Worm (Caenorhabditis elegans) whole organism, L1 larva: ENCODE results near the gene oac-54.
A peak's percentile ranks its signal among the peaks of the same experiment; 100 is the strongest.

Source experiments
- C16A3.4 ChIP-seq: fragments of 150-350 bp; optimal IDR thresholded peaks from 2 replicates; lab custom pipeline; 2014; ENCODE audit warnings: missing biosample characterization, missing genetic modification characterization
- C34B4.2 ChIP-seq: sonication (generic microtip); optimal IDR thresholded peaks from 2 replicates; lab custom pipeline; 2017; ENCODE audit warnings: mild to moderate bottlenecking, missing genetic modification characterization, missing compliant biosample characterization
- Y116A8C.19 ChIP-seq: sonication (generic microtip); optimal IDR thresholded peaks from 2 replicates; lab custom pipeline; 2016; ENCODE audit warnings: missing compliant biosample characterization, missing genetic modification characterization, borderline replicate concordance
- aly-2 ChIP-seq: fragments of 150-350 bp; optimal IDR thresholded peaks from 2 replicates; lab custom pipeline; 2014; ENCODE audit warnings: missing biosample characterization, missing genetic modification characterization
- blmp-1 ChIP-seq: fragments of 150-350 bp; optimal IDR thresholded peaks from 2 replicates; lab custom pipeline; 2014; ENCODE audit warnings: missing biosample characterization, missing genetic modification characterization
- ceh-63 ChIP-seq: fragments of 200-800 bp; sonication (Bioruptor generic); optimal IDR thresholded peaks from 2 replicates; lab custom pipeline; 2018; ENCODE audit warnings: mild to moderate bottlenecking, missing genetic modification characterization, missing compliant biosample characterization
- ceh-88 ChIP-seq: fragments of 200-800 bp; sonication (Bioruptor generic); IDR thresholded peaks from 2 replicates; pipeline ENCODE4 v1.3.6; 2022; ENCODE audit warnings: missing genetic modification characterization, missing compliant biosample characterization
- ceh-90 ChIP-seq: sonication (generic microtip); optimal IDR thresholded peaks from 2 replicates; lab custom pipeline; 2016; ENCODE audit warnings: missing genetic modification characterization, missing compliant biosample characterization
- dpl-1 ChIP-seq, 3 experiments: fragments of 150-350 bp in 2 of 3; sonication (generic microtip) in 1 of 3; optimal IDR thresholded peaks; 2 replicates each; lab custom pipeline; 2014 to 2017; ENCODE audit warnings: missing biosample characterization in 3 of 3, missing genetic modification characterization in 3 of 3, missing genetic modification reagents in 3 of 3
- efl-3 ChIP-seq: fragments of 200-800 bp; sonication (Bioruptor generic); optimal IDR thresholded peaks from 2 replicates; lab custom pipeline; 2018; ENCODE audit warnings: mild to moderate bottlenecking, missing genetic modification characterization, missing compliant biosample characterization
- egl-13 ChIP-seq: sonication (generic microtip); optimal IDR thresholded peaks from 2 replicates; lab custom pipeline; 2016; ENCODE audit warnings: missing genotype, missing genetic modification reagents, missing genetic modification characterization, missing compliant biosample characterization
- elt-2 ChIP-seq: sonication (generic microtip); optimal IDR thresholded peaks from 2 replicates; lab custom pipeline; 2016; ENCODE audit warnings: missing genetic modification characterization, mild to moderate bottlenecking, inconsistent platforms, missing compliant biosample characterization, missing genetic modification reagents
- elt-3 ChIP-seq, 6 experiments: fragments of 150-350 bp in 1 of 6; sonication (generic microtip); optimal IDR thresholded peaks; 2 replicates each; lab custom pipeline; 2017 to 2018; ENCODE audit warnings: missing biosample characterization in 6 of 6, missing genetic modification characterization in 6 of 6, inconsistent platforms in 1 of 6
- fkh-8 ChIP-seq: sonication (generic microtip); optimal IDR thresholded peaks from 2 replicates; lab custom pipeline; 2016; ENCODE audit warnings: mild to moderate bottlenecking, missing genetic modification characterization, missing compliant biosample characterization
- fos-1 ChIP-seq: fragments of 150-350 bp; optimal IDR thresholded peaks from 2 replicates; lab custom pipeline; 2014; ENCODE audit warnings: missing biosample characterization, missing genetic modification characterization
- irx-1 ChIP-seq: sonication (generic microtip); optimal IDR thresholded peaks from 2 replicates; lab custom pipeline; 2016; ENCODE audit warnings: missing genetic modification characterization, missing compliant biosample characterization
- lin-13 ChIP-seq: fragments of 150-350 bp; optimal IDR thresholded peaks from 2 replicates; lab custom pipeline; 2014; ENCODE audit warnings: missing biosample characterization, missing genetic modification reagents, missing genetic modification characterization
- lin-14 ChIP-seq: fragments of 200-800 bp; sonication (Bioruptor generic); optimal IDR thresholded peaks from 2 replicates; lab custom pipeline; 2018; ENCODE audit warnings: mild to moderate bottlenecking, missing genetic modification characterization, moderate library complexity, missing compliant biosample characterization
- lin-15B ChIP-seq: fragments of 150-350 bp; sonication (generic microtip); optimal IDR thresholded peaks from 3 replicates; lab custom pipeline; 2014; ENCODE audit warnings: missing biosample characterization, missing genetic modification characterization
- lin-35 ChIP-seq, 2 experiments: fragments of 150-350 bp; optimal IDR thresholded peaks; 2 replicates each; lab custom pipeline; 2014; ENCODE audit warnings: missing biosample characterization in 2 of 2, missing genetic modification characterization in 2 of 2, missing genetic modification reagents in 2 of 2
- lin-39 ChIP-seq: fragments of 150-350 bp; optimal IDR thresholded peaks from 2 replicates; lab custom pipeline; 2014; ENCODE audit warnings: missing biosample characterization, missing genetic modification reagents, missing genetic modification characterization
- lsy-2 ChIP-seq, 2 experiments: fragments of 150-350 bp; optimal IDR thresholded peaks; 2 replicates each; lab custom pipeline; 2014; ENCODE audit warnings: missing biosample characterization in 2 of 2, missing genetic modification characterization in 2 of 2
- mdl-1 ChIP-seq, 2 experiments: fragments of 150-350 bp; optimal IDR thresholded peaks; 2 replicates each; lab custom pipeline; 2014 to 2017; ENCODE audit warnings: missing biosample characterization in 2 of 2, missing genetic modification characterization in 2 of 2, inconsistent platforms in 1 of 2
- nhr-11 ChIP-seq: fragments of 150-350 bp; optimal IDR thresholded peaks from 2 replicates; lab custom pipeline; 2014; ENCODE audit warnings: missing biosample characterization, missing genetic modification characterization
- nhr-20 ChIP-seq: sonication (generic microtip); optimal IDR thresholded peaks from 2 replicates; lab custom pipeline; 2016; ENCODE audit warnings: mild to moderate bottlenecking, missing genetic modification characterization, missing compliant biosample characterization
- nhr-237 ChIP-seq: fragments of 150-350 bp; optimal IDR thresholded peaks from 2 replicates; lab custom pipeline; 2014; ENCODE audit warnings: missing biosample characterization, missing genetic modification characterization
- nhr-47 ChIP-seq: sonication (generic microtip); optimal IDR thresholded peaks from 2 replicates; lab custom pipeline; 2016; ENCODE audit warnings: mild to moderate bottlenecking, missing genetic modification characterization, moderate library complexity, missing compliant biosample characterization
- nhr-71 ChIP-seq: sonication (generic microtip); optimal IDR thresholded peaks from 2 replicates; lab custom pipeline; 2016; ENCODE audit warnings: mild to moderate bottlenecking, missing genetic modification characterization, moderate library complexity, missing compliant biosample characterization
- nhr-76 ChIP-seq: sonication (generic microtip); optimal IDR thresholded peaks from 2 replicates; lab custom pipeline; 2017; ENCODE audit warnings: missing biosample characterization, missing genetic modification characterization
- nhr-85 ChIP-seq: sonication (generic microtip); peaks from one replicate; lab custom pipeline; 2016; ENCODE audit warnings: missing genetic modification characterization, inconsistent platforms, missing compliant biosample characterization
- pag-3 ChIP-seq: sonication (generic microtip); optimal IDR thresholded peaks from 2 replicates; lab custom pipeline; 2017; ENCODE audit warnings: missing genetic modification characterization, mild to moderate bottlenecking, missing compliant biosample characterization, antibody characterized with exemption, borderline replicate concordance; ENCODE audit not compliant: insufficient read depth
- pqm-1 ChIP-seq: sonication (generic microtip); optimal IDR thresholded peaks from 3 replicates; lab custom pipeline; 2017; ENCODE audit warnings: missing biosample characterization, missing genetic modification characterization
- snu-23 ChIP-seq: sonication (generic microtip); optimal IDR thresholded peaks from 2 replicates; lab custom pipeline; 2016; ENCODE audit warnings: missing genetic modification characterization, missing compliant biosample characterization
- sox-4 ChIP-seq: sonication (generic microtip); optimal IDR thresholded peaks from 2 replicates; lab custom pipeline; 2016; ENCODE audit warnings: missing genetic modification characterization, missing compliant biosample characterization
- sup-37 ChIP-seq: fragments of 200-800 bp; sonication (Bioruptor generic); optimal IDR thresholded peaks from 2 replicates; lab custom pipeline; 2018; ENCODE audit warnings: mild to moderate bottlenecking, missing genetic modification characterization, missing compliant biosample characterization
- tbx-2 ChIP-seq: sonication (generic microtip); optimal IDR thresholded peaks from 2 replicates; lab custom pipeline; 2016; ENCODE audit warnings: missing genetic modification characterization, missing compliant biosample characterization
- unc-130 ChIP-seq: fragments of 150-350 bp; optimal IDR thresholded peaks from 2 replicates; lab custom pipeline; 2017; ENCODE audit warnings: missing biosample characterization, missing genetic modification characterization, inconsistent platforms
- zip-4 ChIP-seq: fragments of 200-800 bp; sonication (Bioruptor generic); optimal IDR thresholded peaks from 2 replicates; lab custom pipeline; 2018; ENCODE audit warnings: mild to moderate bottlenecking, missing genetic modification characterization, moderate library complexity, missing compliant biosample characterization
- ztf-11 ChIP-seq, 2 experiments: sonication (generic microtip); optimal IDR thresholded peaks; 2 replicates each; lab custom pipeline; 2016 to 2017; ENCODE audit warnings: missing genetic modification characterization in 2 of 2, missing biosample characterization in 1 of 2, missing compliant biosample characterization in 1 of 2
- ztf-4 ChIP-seq: fragments of 150-350 bp; optimal IDR thresholded peaks from 2 replicates; lab custom pipeline; 2014; ENCODE audit warnings: missing biosample characterization, missing genetic modification characterization

Gene oac-54

ce11 chrII:9113759-9114158 lies 44.2 kb upstream of the oac-54 start:
- TF ChIP-seq lin-35 (GFP tag; optimal IDR thresholded peaks at IDR 0.05; lab: Kevin White, UChicago) (peak in 1 of 2 experiments; percentile 57), lin-14 (GFP tag; lab: Kevin White, UChicago) (peak; percentile 45), nhr-85 (tag; lab: Kevin White, UChicago) (peak; percentile 61), Y116A8C.19 (tag; lab: Kevin White, UChicago) (no peak), pag-3 (tag; lab: Kevin White, UChicago) (no peak), mdl-1 (tag; optimal IDR thresholded peaks at IDR 0.05; lab: Kevin White, UChicago) (peak in 1 of 2 experiments; percentile 9), zip-4 (GFP tag; lab: Kevin White, UChicago) (no peak), lsy-2 (tag; optimal IDR thresholded peaks at IDR 0.05; lab: Kevin White, UChicago) (peak; percentile 3 to 54), C16A3.4 (tag; lab: Kevin White, UChicago) (no peak), elt-3 (tag; optimal IDR thresholded peaks at IDR 0.05; lab: Kevin White, UChicago) (peak in 1 of 6 experiments; percentile 45), ceh-63 (GFP tag; lab: Kevin White, UChicago) (no peak), fos-1 (tag; lab: Kevin White, UChicago) (no peak), aly-2 (tag; lab: Kevin White, UChicago) (no peak), ztf-4 (tag; lab: Kevin White, UChicago) (peak; percentile 9), snu-23 (peak; percentile 8), sup-37 (GFP tag; lab: Kevin White, UChicago) (no peak), ceh-90 (tag; lab: Kevin White, UChicago) (no peak), irx-1 (no peak), egl-13 (no peak), lin-15B (tag; lab: Kevin White, UChicago) (no peak), nhr-47 (tag; lab: Kevin White, UChicago) (no peak), elt-2 (tag; lab: Kevin White, UChicago) (peak; percentile 23), nhr-71 (tag; lab: Kevin White, UChicago) (peak; percentile 19), blmp-1 (tag; lab: Kevin White, UChicago) (peak; percentile 60), efl-3 (no peak), dpl-1 (GFP tag; optimal IDR thresholded peaks at IDR 0.05; lab: Kevin White, UChicago) (peak in 2 of 3 experiments; percentile 2 to 10), ceh-88 (GFP tag; lab: Robert Waterston, UW) (no peak), nhr-20 (tag; lab: Kevin White, UChicago) (peak; percentile 2), pqm-1 (tag; lab: Kevin White, UChicago) (no peak), tbx-2 (tag; lab: Kevin White, UChicago) (peak; percentile 5), unc-130 (peak; percentile 3)

DNA sequence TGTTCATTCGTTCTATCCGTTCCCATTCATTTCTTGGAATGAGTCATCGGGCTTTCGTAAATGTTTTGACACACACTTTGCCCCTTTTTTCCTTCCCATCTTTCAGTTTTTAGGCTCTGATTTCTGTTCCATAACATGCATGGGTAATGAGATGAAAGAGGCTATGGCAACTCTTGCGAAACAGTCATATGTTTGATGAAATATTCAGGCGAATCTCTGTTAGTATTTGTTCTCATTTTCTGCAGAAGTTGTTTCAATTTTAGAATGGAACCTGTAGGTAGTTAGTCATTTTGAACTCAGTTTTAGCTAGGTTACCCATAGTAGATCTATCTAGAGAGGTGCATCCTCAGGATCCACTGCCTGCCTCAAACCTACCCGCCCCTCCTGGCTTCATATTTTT lies 42.9 kb upstream of the oac-54 start:
- TF ChIP-seq nhr-85 (tag; lab: Kevin White, UChicago) = peak; percentile 34
- no peak for TF ChIP-seq ztf-4 (tag; lab: Kevin White, UChicago)
- TF ChIP-seq nhr-76 = no peak
- TF ChIP-seq ztf-11 (tag; optimal IDR thresholded peaks at IDR 0.05; lab: Kevin White, UChicago) = no peak

- TF ChIP-seq C34B4.2 (no peak), lin-35 (GFP tag; optimal IDR thresholded peaks at IDR 0.05; lab: Kevin White, UChicago) (no peak), lin-13 (GFP tag; lab: Kevin White, UChicago) (no peak), lin-39 (tag; lab: Kevin White, UChicago) (no peak), elt-3 (tag; optimal IDR thresholded peaks at IDR 0.05; lab: Kevin White, UChicago) (no peak), ztf-11 (tag; optimal IDR thresholded peaks at IDR 0.05; lab: Kevin White, UChicago) (no peak), nhr-11 (peak; percentile 25), nhr-237 (tag; lab: Kevin White, UChicago) (no peak), lin-14 (GFP tag; lab: Kevin White, UChicago) (peak; percentile 47), sox-4 (tag; lab: Kevin White, UChicago) (peak; percentile 4), fkh-8 (tag; lab: Kevin White, UChicago) (peak; percentile 86), nhr-71 (tag; lab: Kevin White, UChicago) (peak; percentile 76), nhr-47 (tag; lab: Kevin White, UChicago) (peak; percentile 64)
Measured at ce11 chrII:9115644-9116043, 42.3 kb upstream of the oac-54 start.
